Worm (Caenorhabditis elegans): ENCODE data around the gene sup-37.

- TF ChIP-seq dpl-1 (GFP tag; optimal IDR thresholded peaks at IDR 0.05) (no peak), tbx-2 (tag; optimal IDR thresholded peaks at IDR 0.05) (no peak), nhr-28 (tag; optimal IDR thresholded peaks at IDR 0.05) (no peak), nhr-237 (tag; optimal IDR thresholded peaks at IDR 0.05) (no peak), fos-1 (tag; optimal IDR thresholded peaks at IDR 0.05) (no peak), nhr-12 (tag; optimal IDR thresholded peaks at IDR 0.05) (no peak)
Measured at ce11 chrV:8765938-8766337, 20.4 kb upstream of the sup-37 start, which contains the start of gene B0507.9.

Measured in whole organism, L1 larva.